Worm (Caenorhabditis elegans): ENCODE data around the gene F58F9.3.
A peak's percentile ranks its signal among the peaks of the same experiment; 100 is the strongest.

The F58F9.3 gene

DNA sequence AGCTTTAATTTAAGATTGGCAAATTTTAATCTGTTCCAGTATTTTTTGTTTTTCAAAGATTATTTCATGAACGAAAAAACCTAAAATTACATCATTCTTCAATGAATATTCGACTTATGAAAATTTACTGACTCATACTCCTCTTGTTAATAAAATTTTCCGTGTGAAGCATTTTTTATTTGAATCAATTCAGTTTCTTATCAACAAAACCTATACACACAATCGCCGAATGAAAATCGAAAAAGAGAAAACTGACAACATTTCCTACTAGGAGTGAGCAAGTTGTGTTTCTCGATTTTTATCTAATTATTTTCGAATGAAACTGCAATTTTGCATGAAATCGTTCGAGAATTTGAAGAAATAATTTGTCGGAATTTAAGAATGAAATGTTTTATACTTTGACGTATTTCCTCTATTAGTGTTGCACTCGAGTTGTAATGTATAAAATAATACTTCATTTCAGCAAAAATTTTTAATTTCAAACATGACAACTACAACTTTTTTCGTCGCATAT, 2.4 kb upstream of the F58F9.3 start, which contains the start of gene F58F9.4 (continued):
- TF ChIP-seq pha-4 (GFP tag; IDR thresholded peaks at IDR 0.05) (no peak), pha-4 (tag; optimal IDR thresholded peaks at IDR 0.05) (no peak), ceh-82 (tag; optimal IDR thresholded peaks at IDR 0.05) (no peak), skn-1 (tag; optimal IDR thresholded peaks at IDR 0.05) (no peak), zfp-3 (GFP tag; conservative IDR thresholded peaks at IDR 0.05) (no peak), F10B5.3 (tag; optimal IDR thresholded peaks at IDR 0.05) (no peak), madf-9 (GFP tag; conservative IDR thresholded peaks at IDR 0.05) (no peak), Y5F2A.4 (GFP tag; optimal IDR thresholded peaks at IDR 0.05) (no peak), dmd-6 (GFP tag; IDR thresholded peaks at IDR 0.05) (peak; percentile 37; the same call in 1 of the 2 replicates), madf-5 (GFP tag; IDR thresholded peaks at IDR 0.05) (no peak), Y105C5A.15 (GFP tag; IDR thresholded peaks at IDR 0.05) (no peak), ztf-7 (tag; optimal IDR thresholded peaks at IDR 0.05) (no peak)

DNA sequence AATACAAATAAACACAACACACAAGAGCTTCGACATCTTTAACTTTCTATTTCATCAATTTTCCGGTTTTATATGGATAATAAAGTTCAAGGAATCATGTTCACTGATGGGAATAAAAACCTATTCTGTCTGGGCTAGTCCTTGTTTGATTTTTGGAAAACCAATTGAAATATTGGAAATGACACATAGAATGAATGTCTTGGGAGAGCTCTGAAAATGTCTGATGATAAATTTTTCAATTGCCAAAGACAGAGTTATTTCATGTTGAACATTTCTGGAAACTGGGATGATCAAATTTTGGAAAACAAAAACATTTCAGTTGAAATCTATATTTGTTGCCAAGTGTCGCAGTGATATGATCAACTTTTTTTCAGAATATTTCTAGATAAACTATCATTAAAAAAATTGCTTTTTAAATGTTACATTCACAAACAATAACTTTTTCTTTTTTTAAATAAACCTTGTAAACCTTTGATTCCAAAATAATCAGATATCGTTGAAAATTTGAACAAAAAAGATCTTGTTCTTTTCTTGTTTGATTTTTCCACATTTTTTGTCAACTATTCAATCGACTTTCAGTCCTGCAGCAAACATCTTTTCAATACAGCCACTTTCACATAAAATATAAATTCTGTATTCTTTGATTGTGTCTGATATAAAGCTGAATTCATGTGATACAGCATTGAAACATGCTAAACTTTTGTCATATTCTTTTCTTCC, 4.6 kb downstream of the F58F9.3 start, which contains the start of the genes F58F9.6 and F58F9.8:
TSS of gene F58F9.6 (minus strand) at position 101 of the 720 bp plus-strand sequence.
TSS of gene F58F9.8 (plus strand) at position 670 of the 720 bp plus-strand sequence.
- no peak for TF ChIP-seq ceh-20 (GFP tag; IDR thresholded peaks at IDR 0.05)

ce11 chrIV:6239993-6240392, 7.0 kb downstream of the F58F9.3 start, which contains the start of gene F58F9.9:
Gene F58F9.9, plus strand, starts transcription at chrIV:6240293.
- TF ChIP-seq zfp-2 (tag; optimal IDR thresholded peaks at IDR 0.05) (no peak), madf-5 (GFP tag; IDR thresholded peaks at IDR 0.05) (no peak), pqm-1 (tag; optimal IDR thresholded peaks at IDR 0.05) (no peak), dmd-8 (GFP tag; IDR thresholded peaks at IDR 0.05) (no peak), daf-12 (tag; optimal IDR thresholded peaks at IDR 0.05) (no peak), egl-43 (GFP tag; IDR thresholded peaks at IDR 0.05) (no peak), fkh-10 (GFP tag; optimal IDR thresholded peaks at IDR 0.05) (no peak), ZK337.2 (GFP tag; IDR thresholded peaks at IDR 0.05) (no peak), nhr-111 (GFP tag; optimal IDR thresholded peaks at IDR 0.05) (no peak)

ce11 chrIV:6248486-6248885, 15.4 kb downstream of the F58F9.3 start, which contains the start of gene acox-3:
Gene acox-3, minus strand, starts transcription at chrIV:6248492.
- TF ChIP-seq dve-1 (tag; optimal IDR thresholded peaks at IDR 0.05; ENCODE audit: insufficient read depth) (peak; percentile 40), zag-1 (tag; optimal IDR thresholded peaks at IDR 0.05) (no peak), mxl-2 (GFP tag; conservative IDR thresholded peaks at IDR 0.05) (no peak), ceh-82 (tag; optimal IDR thresholded peaks at IDR 0.05) (no peak), dmd-8 (GFP tag; IDR thresholded peaks at IDR 0.05) (no peak), dmd-9 (GFP tag; IDR thresholded peaks at IDR 0.05) (no peak), nhr-6 (tag; optimal IDR thresholded peaks at IDR 0.05) (no peak), dmd-6 (GFP tag; IDR thresholded peaks at IDR 0.05) (0 out of 2 replicates have a peak, but pooled peaks have one; percentile 13), Y5F2A.4 (GFP tag; optimal IDR thresholded peaks at IDR 0.05) (no peak), daf-16 (GFP tag; optimal IDR thresholded peaks at IDR 0.05) (no peak), daf-16 (tag; optimal IDR thresholded peaks at IDR 0.05) (peak; percentile 88), snpc-1.2 (GFP tag; IDR thresholded peaks at IDR 0.05) (no peak), nhr-41 (GFP tag; IDR thresholded peaks at IDR 0.05) (no peak), mep-1 (tag; optimal IDR thresholded peaks at IDR 0.05) (no peak), nhr-102 (tag; optimal IDR thresholded peaks at IDR 0.05) (no peak), pqm-1 (tag; optimal IDR thresholded peaks at IDR 0.05) (peak; percentile 53), ceh-62 (tag; optimal IDR thresholded peaks at IDR 0.05) (no peak), nhr-28 (tag; optimal IDR thresholded peaks at IDR 0.05) (peak; percentile 66)

All from whole organism, L4 larva.